Worm (Caenorhabditis elegans): ENCODE measurements around the gene F31D4.2.

F31D4.2 gene

DNA sequence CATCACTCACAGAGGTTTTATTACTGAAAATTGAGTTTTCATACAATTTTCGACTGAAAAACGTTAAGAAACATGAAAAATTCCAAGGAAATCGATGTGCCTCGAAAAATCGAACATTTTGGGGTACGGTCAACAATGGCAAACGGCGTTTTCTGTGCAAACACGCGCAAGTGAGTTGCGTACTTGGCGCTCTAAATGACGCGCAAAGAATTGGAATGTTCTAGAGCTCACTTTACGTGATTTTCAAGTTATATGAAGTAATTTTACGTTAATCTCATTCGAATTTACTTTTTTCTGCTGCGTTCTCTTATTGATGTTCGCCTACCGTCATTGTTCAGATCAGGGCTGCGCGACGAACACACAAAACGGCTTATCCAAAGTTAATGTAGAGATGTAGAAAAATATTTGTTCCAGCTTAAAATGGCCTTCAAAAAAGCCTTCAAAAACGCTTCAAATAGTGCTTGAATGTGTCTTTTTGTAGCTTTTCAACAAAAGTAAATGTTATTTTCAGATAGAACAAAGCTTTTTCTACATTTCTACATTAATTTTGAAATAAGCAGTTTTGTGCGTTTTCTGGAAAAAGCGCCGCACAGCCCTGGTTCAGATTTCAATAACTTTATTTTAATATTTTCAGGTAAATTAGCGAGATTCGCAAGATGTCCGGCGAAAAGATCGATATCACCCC, at the start of gene F31D4.2, which contains the start of gene fkb-6:
Gene F31D4.2 (minus strand): TSS at position 23 of the 685 bp plus-strand sequence.
Gene fkb-6 (plus strand): TSS at position 635 of the 685 bp plus-strand sequence.
- TF ChIP-seq sptf-1 (tag; optimal IDR thresholded peaks at IDR 0.05) (peak; percentile 3), ces-1 (GFP tag; optimal IDR thresholded peaks at IDR 0.05) (peak; percentile 77), lsy-2 (tag; optimal IDR thresholded peaks at IDR 0.05) (peak; percentile 96), nhr-237 (tag; optimal IDR thresholded peaks at IDR 0.05) (peak; percentile 52), pha-4 (tag; optimal IDR thresholded peaks at IDR 0.05) (peak; percentile 88), cnd-1 (tag; optimal IDR thresholded peaks at IDR 0.05) (no peak), mls-2 (tag; optimal IDR thresholded peaks at IDR 0.05) (peak; percentile 15), hlh-1 (tag; optimal IDR thresholded peaks at IDR 0.05) (no peak), tbx-8 (GFP tag; optimal IDR thresholded peaks at IDR 0.05) (no peak), unc-62 (GFP tag; optimal IDR thresholded peaks at IDR 0.05) (peak; percentile 11), nhr-28 (tag; optimal IDR thresholded peaks at IDR 0.05) (no peak), ztf-11 (tag; optimal IDR thresholded peaks at IDR 0.05) (no peak), ceh-83 (GFP tag; optimal IDR thresholded peaks at IDR 0.05) (no peak), lin-32 (GFP tag; optimal IDR thresholded peaks at IDR 0.05) (no peak), nhr-76 (tag; optimal IDR thresholded peaks at IDR 0.05) (no peak), snpc-4 (tag; optimal IDR thresholded peaks at IDR 0.05) (no peak), nhr-2 (tag; optimal IDR thresholded peaks at IDR 0.05) (no peak), flh-1 (GFP tag; optimal IDR thresholded peaks at IDR 0.05) (no peak), ham-2 (GFP tag; optimal IDR thresholded peaks at IDR 0.05) (no peak), unc-39 (tag; optimal IDR thresholded peaks at IDR 0.05) (no peak), lin-13 (tag; optimal IDR thresholded peaks at IDR 0.05) (peak; percentile 71), M03D4.4 (tag; optimal IDR thresholded peaks at IDR 0.05) (no peak), elt-1 (tag; optimal IDR thresholded peaks at IDR 0.05; ENCODE audit: borderline replicate concordance, insufficient read depth) (no peak), ceh-43 (GFP tag; optimal IDR thresholded peaks at IDR 0.05) (no peak), mep-1 (tag; optimal IDR thresholded peaks at IDR 0.05) (peak; percentile 90), drap-1 (GFP tag; optimal IDR thresholded peaks at IDR 0.05) (no peak), ceh-39 (tag; optimal IDR thresholded peaks at IDR 0.05) (peak; percentile 53), unc-120 (tag; optimal IDR thresholded peaks at IDR 0.05; ENCODE audit: poor library complexity, severe bottlenecking) (no peak), sem-2 (GFP tag; optimal IDR thresholded peaks at IDR 0.05) (no peak), bed-3 (GFP tag; optimal IDR thresholded peaks at IDR 0.05) (no peak), nhr-12 (tag; optimal IDR thresholded peaks at IDR 0.05) (no peak), mab-5 (tag; optimal IDR thresholded peaks at IDR 0.05) (no peak), zip-8 (tag; optimal IDR thresholded peaks at IDR 0.05) (no peak), blmp-1 (tag; optimal IDR thresholded peaks at IDR 0.05) (no peak), elt-3 (tag; optimal IDR thresholded peaks at IDR 0.05) (no peak)

DNA sequence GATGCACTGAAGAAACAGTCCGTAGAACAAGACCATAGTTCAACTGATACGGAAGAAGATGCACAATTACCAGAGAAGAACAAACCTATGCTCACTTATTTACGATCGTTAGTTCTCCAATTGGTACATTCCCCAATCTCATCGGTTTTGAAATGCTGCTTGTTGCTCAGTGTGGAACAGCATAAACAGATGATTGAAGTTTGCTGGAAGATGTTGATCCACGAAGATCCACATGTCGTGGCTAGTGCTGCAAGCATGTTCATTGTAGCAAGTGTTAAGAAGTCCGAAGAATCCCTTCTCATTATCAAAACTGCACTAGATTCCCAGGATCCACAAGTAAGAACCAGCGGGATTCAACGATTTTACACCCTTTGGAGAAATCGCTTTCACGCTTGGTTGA, 46.5 kb upstream of the F31D4.2 start:
- TF ChIP-seq flh-1 (GFP tag; optimal IDR thresholded peaks at IDR 0.05), result no peak
- no peak for TF ChIP-seq blmp-1 (tag; optimal IDR thresholded peaks at IDR 0.05)
- TF ChIP-seq drap-1 (GFP tag; optimal IDR thresholded peaks at IDR 0.05), result no peak
- no peak for TF ChIP-seq lsy-2 (tag; optimal IDR thresholded peaks at IDR 0.05)
- TF ChIP-seq M03D4.4 (tag; optimal IDR thresholded peaks at IDR 0.05), result no peak
- TF ChIP-seq mep-1 (tag; optimal IDR thresholded peaks at IDR 0.05), result no peak
- no peak for TF ChIP-seq elt-3 (tag; optimal IDR thresholded peaks at IDR 0.05)
- TF ChIP-seq nhr-12 (tag; optimal IDR thresholded peaks at IDR 0.05), result no peak
- TF ChIP-seq sptf-1 (tag; optimal IDR thresholded peaks at IDR 0.05), result no peak
- TF ChIP-seq ceh-83 (GFP tag; optimal IDR thresholded peaks at IDR 0.05), result no peak

ce11 chrV:20879069-20879667, 33.8 kb upstream of the F31D4.2 start, which contains the start of gene unc-80:
unc-80 (plus strand) TSS chrV:20879601.
- TF ChIP-seq mep-1 (tag; optimal IDR thresholded peaks at IDR 0.05) (peak; percentile 6), unc-120 (tag; optimal IDR thresholded peaks at IDR 0.05; ENCODE audit: poor library complexity, severe bottlenecking) (peak; percentile 8), lsy-2 (tag; optimal IDR thresholded peaks at IDR 0.05) (no peak), ces-1 (GFP tag; optimal IDR thresholded peaks at IDR 0.05) (peak; percentile 84), cnd-1 (tag; optimal IDR thresholded peaks at IDR 0.05) (no peak)

Measured in whole organism, mixed stage, embryonic.